Fruit fly (Drosophila melanogaster) S2 (cell line): ENCODE data around the gene mAChR-C.

Experiments
- CG8478 ChIP-seq: fragments of >200 bp; optimal IDR thresholded peaks from 2 replicates; lab custom pipeline; 2018
- CTCF ChIP-seq, 2 experiments: fragments of >200 bp; optimal IDR thresholded peaks; 2 replicates each; lab custom pipeline; 2018

The mAChR-C gene

DNA sequence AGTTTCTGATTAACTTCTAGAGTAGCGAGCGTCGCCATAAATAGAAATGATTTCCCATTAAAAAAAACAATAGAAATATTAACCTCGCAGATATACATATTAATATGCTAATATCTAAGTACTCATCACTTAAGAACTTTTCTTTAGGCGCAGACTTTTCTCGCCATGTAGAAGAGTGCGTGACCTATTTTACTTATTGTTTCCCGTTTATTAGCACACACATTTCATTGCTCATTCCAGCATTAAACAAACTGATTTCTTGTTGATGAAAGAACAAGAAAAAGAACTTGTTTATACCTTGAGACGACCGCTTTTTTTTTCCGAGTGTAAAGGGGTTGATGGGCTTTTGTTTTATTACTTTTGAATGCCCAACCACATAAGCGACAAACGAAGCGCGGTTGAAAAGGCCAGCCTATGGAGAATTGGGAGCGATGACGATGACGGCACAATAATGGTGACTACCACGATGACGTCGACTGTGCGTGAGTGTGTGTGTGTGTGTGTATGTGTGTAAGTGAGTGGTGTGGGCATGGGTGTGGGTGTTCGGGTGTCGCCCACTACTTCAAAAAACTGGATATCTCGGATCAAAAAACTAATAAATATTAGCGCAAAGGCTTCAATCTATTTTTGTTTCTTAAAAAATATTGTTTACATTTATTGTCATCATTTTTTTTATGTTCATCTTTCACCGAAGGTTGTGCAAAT is 36.3 kb downstream of the mAChR-C start:
- no peak for TF ChIP-seq CG8478 (lab: Kevin White, UChicago)
- no peak for TF ChIP-seq CTCF (optimal IDR thresholded peaks at IDR 0.05; lab: Kevin White, UChicago)

DNA sequence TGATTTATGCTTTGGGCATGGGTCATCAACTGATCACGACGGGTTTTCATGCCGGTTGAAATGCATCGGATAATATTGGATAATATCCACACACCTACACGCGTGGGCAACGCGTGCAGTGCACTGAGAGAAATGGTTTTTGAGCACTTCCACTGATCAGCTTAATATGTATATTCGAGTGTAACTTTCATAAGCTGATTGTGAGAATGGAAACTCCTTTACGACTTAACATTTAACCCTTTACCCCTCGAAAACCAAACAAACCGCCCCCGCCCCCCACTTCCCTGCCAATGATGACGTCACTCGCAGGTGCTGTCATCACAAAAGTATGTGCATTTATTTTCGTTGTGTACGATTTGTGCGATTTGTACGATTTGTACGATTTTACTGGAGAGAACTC is 37.7 kb downstream of the mAChR-C start:
- TF ChIP-seq CG8478 (lab: Kevin White, UChicago) (no peak), CTCF (optimal IDR thresholded peaks at IDR 0.05; lab: Kevin White, UChicago) (no peak)

dm6 chrX:6794190-6794589 is 38.3 kb downstream of the mAChR-C start:
- TF ChIP-seq CTCF (optimal IDR thresholded peaks at IDR 0.05; lab: Kevin White, UChicago) (no peak), CG8478 (lab: Kevin White, UChicago) (no peak)

DNA sequence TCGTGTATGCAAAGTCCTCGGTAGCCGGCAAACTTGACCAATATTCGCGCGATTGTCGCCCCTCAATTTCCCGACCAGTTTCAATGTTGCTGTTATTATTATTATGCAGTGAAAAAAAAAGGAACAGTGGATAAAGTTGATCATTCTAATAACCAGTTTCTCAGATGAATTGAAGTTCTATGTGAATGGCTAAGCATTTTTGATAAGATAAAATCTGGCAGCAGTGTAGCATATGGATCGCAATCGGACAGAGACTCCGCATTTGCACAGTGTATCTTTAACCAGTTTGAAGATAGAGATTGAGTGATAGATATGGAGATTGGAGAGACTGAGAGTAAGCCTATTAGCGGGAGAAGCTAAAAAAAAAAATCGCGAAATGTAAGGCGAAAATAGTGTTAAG is 39.1 kb downstream of the mAChR-C start:
- TF ChIP-seq CTCF (optimal IDR thresholded peaks at IDR 0.05; lab: Kevin White, UChicago) (no peak), CG8478 (lab: Kevin White, UChicago) (no peak)

DNA sequence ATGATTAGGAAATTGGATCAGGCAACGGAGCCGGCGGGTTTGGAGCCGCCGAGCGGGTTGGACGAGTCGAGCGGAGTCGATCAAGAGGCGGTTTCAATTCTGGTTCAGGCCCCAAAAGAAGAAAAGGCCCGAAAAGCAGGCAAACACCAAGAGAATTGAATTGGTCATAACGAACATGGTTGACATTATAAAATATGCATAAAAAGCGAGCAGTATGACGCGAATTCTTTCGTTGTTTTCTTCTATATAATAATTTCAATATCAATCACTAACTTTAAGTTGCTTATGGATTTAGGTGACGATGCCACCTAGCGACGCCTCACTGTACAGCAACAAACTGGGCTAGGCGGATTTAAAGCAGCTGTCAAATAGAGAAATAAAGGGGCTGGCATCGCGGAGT is 39.6 kb downstream of the mAChR-C start:
- no peak for TF ChIP-seq CG8478 (lab: Kevin White, UChicago)
- no peak for TF ChIP-seq CTCF (optimal IDR thresholded peaks at IDR 0.05; lab: Kevin White, UChicago)

DNA sequence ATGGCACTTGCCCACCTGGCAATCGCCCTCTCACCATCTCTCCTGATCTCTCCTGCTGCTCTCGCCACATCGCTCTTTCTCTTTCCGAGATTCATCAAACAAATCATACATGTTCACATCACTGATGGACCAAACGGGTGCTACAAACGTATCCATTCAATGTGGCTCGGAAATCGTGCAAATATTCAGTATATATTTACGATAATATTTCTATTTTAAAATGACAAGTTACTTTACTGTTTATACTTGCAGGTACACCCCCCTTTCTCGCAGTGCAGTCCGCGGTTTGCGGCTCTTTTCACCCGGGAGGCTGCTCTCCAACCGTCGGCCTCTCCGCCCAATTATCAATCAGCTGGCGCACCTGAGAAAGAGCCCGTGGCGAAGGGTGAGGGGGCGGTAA is 41.0 kb downstream of the mAChR-C start:
- TF ChIP-seq CTCF (optimal IDR thresholded peaks at IDR 0.05; lab: Kevin White, UChicago) (no peak), CG8478 (lab: Kevin White, UChicago) (no peak)

- no peak for TF ChIP-seq CTCF (optimal IDR thresholded peaks at IDR 0.05; lab: Kevin White, UChicago)
- no peak for TF ChIP-seq CG8478 (lab: Kevin White, UChicago)
These were observed 41.5 kb downstream of the mAChR-C start for dm6 chrX:6790944-6791343.
